Fruit fly (Drosophila melanogaster) whole organism, prepupa: ENCODE results near the gene Regnase-1.
A peak's percentile ranks its signal among the peaks of the same experiment; 100 is the strongest.

Source experiments
- Blimp-1 ChIP-seq: fragments of 200-800 bp; sonication (Bioruptor generic); optimal IDR thresholded peaks from 3 replicates; lab custom pipeline; 2017; ENCODE audit warnings: missing biosample characterization, missing genetic modification characterization, mild to moderate bottlenecking, moderate library complexity, missing genetic modification reagents
- CG10631 ChIP-seq: fragments of 200-800 bp; sonication (Bioruptor generic); optimal IDR thresholded peaks from 2 replicates; lab custom pipeline; 2016; ENCODE audit warnings: missing biosample characterization, missing genetic modification characterization
- CG10669 ChIP-seq: fragments of 200-800 bp; sonication (Bioruptor generic); optimal IDR thresholded peaks from 3 replicates; lab custom pipeline; 2018; ENCODE audit warnings: missing biosample characterization, mild to moderate bottlenecking, missing genetic modification characterization, moderate library complexity
- CG1621 ChIP-seq: fragments of 200-800 bp; sonication (Bioruptor generic); optimal IDR thresholded peaks from 3 replicates; lab custom pipeline; 2018; ENCODE audit warnings: missing biosample characterization, mild to moderate bottlenecking, missing genetic modification characterization
- CG3032 ChIP-seq: fragments of 200-800 bp; optimal IDR thresholded peaks from 2 replicates; lab custom pipeline; 2019; ENCODE audit warnings: missing biosample characterization, mild to moderate bottlenecking, missing genetic modification characterization, moderate library complexity
- CG32006 ChIP-seq: fragments of 200-800 bp; sonication (Bioruptor generic); optimal IDR thresholded peaks from 3 replicates; lab custom pipeline; 2017; ENCODE audit warnings: missing biosample characterization, mild to moderate bottlenecking, missing genetic modification characterization
- CG34406 ChIP-seq: fragments of 200-800 bp; sonication (Bioruptor generic); optimal IDR thresholded peaks from 3 replicates; lab custom pipeline; 2016; ENCODE audit warnings: missing biosample characterization, missing genetic modification characterization
- CG3919 ChIP-seq: fragments of 200-800 bp; sonication (Bioruptor generic); optimal IDR thresholded peaks from 3 replicates; lab custom pipeline; 2016; ENCODE audit warnings: missing biosample characterization, missing genetic modification characterization
- CG6163 ChIP-seq: fragments of 200-800 bp; sonication (Bioruptor generic); IDR thresholded peaks from 3 replicates; pipeline ENCODE4 v1.3.6; 2022; ENCODE audit warnings: missing biosample characterization, missing genetic modification characterization
- CG6808 ChIP-seq: fragments of 200-800 bp; sonication (Bioruptor generic); optimal IDR thresholded peaks from 3 replicates; lab custom pipeline; 2017; ENCODE audit warnings: missing biosample characterization, missing genetic modification characterization, mild to moderate bottlenecking, moderate library complexity, missing genetic modification reagents
- CG6854 ChIP-seq: fragments of 200-800 bp; sonication (Bioruptor generic); optimal IDR thresholded peaks from 2 replicates; lab custom pipeline; 2017; ENCODE audit warnings: missing biosample characterization, mild to moderate bottlenecking, missing genetic modification characterization
- CG8119 ChIP-seq: fragments of 200-800 bp; sonication (Bioruptor generic); IDR thresholded peaks from 3 replicates; pipeline ENCODE4 v1.3.6; 2022; ENCODE audit warnings: missing biosample characterization, missing genetic modification characterization
- CG8319 ChIP-seq: fragments of 200-800 bp; sonication (Bioruptor generic); optimal IDR thresholded peaks from 3 replicates; lab custom pipeline; 2016; ENCODE audit warnings: missing biosample characterization, missing genetic modification characterization
- CG8632 ChIP-seq: fragments of 200-800 bp; sonication (Bioruptor generic); optimal IDR thresholded peaks from 3 replicates; lab custom pipeline; 2016; ENCODE audit warnings: missing biosample characterization, missing genetic modification characterization
- CG9139 ChIP-seq: fragments of 200-800 bp; sonication (Bioruptor generic); optimal IDR thresholded peaks from 3 replicates; lab custom pipeline; 2017; ENCODE audit warnings: missing biosample characterization, mild to moderate bottlenecking, missing genetic modification characterization
- Eip75B ChIP-seq: fragments of 200-800 bp; sonication (Bioruptor generic); optimal IDR thresholded peaks from 3 replicates; lab custom pipeline; 2016; ENCODE audit warnings: missing biosample characterization, missing genetic modification characterization
- Eip78C ChIP-seq: fragments of 200-800 bp; sonication (Bioruptor generic); peaks from one replicate; lab custom pipeline; 2016; ENCODE audit warnings: missing biosample characterization, missing genetic modification characterization
- Eip93F ChIP-seq: fragments of 200-800 bp; sonication (Bioruptor generic); optimal IDR thresholded peaks from 2 replicates; lab custom pipeline; 2016; ENCODE audit warnings: missing biosample characterization, mild to moderate bottlenecking, missing genetic modification characterization
- Ets96B ChIP-seq: fragments of 200-800 bp; optimal IDR thresholded peaks from 2 replicates; lab custom pipeline; 2019; ENCODE audit warnings: missing biosample characterization, mild to moderate bottlenecking, missing genetic modification characterization, moderate library complexity
- Gug ChIP-seq: fragments of 200-800 bp; sonication (Bioruptor generic); IDR thresholded peaks from 2 replicates; pipeline ENCODE4 v1.3.6; 2022; ENCODE audit warnings: missing biosample characterization, missing genetic modification characterization
- Hr38 ChIP-seq: sonication (Bioruptor generic); optimal IDR thresholded peaks from 2 replicates; lab custom pipeline; 2016; ENCODE audit warnings: missing biosample characterization, missing genetic modification characterization
- Hr39 ChIP-seq: fragments of 200-800 bp; sonication (Bioruptor generic); optimal IDR thresholded peaks from 2 replicates; lab custom pipeline; 2016; ENCODE audit warnings: missing biosample characterization, missing genetic modification characterization
- Lpt ChIP-seq: fragments of 200-800 bp; sonication (Bioruptor generic); optimal IDR thresholded peaks from 3 replicates; lab custom pipeline; 2016; ENCODE audit warnings: missing biosample characterization, missing genetic modification characterization
- OdsH ChIP-seq: fragments of 200-800 bp; sonication (Bioruptor generic); optimal IDR thresholded peaks from 3 replicates; lab custom pipeline; 2016; ENCODE audit warnings: missing biosample characterization, missing genetic modification characterization
- Smox ChIP-seq: fragments of 200-800 bp; sonication (Bioruptor generic); optimal IDR thresholded peaks from 3 replicates; lab custom pipeline; 2016; ENCODE audit warnings: missing biosample characterization, missing genetic modification characterization
- Sox15 ChIP-seq: fragments of 200-800 bp; sonication (Bioruptor generic); optimal IDR thresholded peaks from 3 replicates; lab custom pipeline; 2016; ENCODE audit warnings: missing biosample characterization, missing genetic modification characterization
- achi ChIP-seq: fragments of 200-800 bp; sonication (Bioruptor generic); optimal IDR thresholded peaks from 3 replicates; lab custom pipeline; 2016; ENCODE audit warnings: missing biosample characterization, missing genetic modification characterization
- acj6 ChIP-seq: fragments of 200-800 bp; sonication (Bioruptor generic); optimal IDR thresholded peaks from 3 replicates; lab custom pipeline; 2016; ENCODE audit warnings: missing biosample characterization, missing genetic modification characterization
- cyc ChIP-seq: fragments of 200-800 bp; sonication (Bioruptor generic); optimal IDR thresholded peaks from 3 replicates; lab custom pipeline; 2016; ENCODE audit warnings: missing biosample characterization, missing genetic modification characterization
- dac ChIP-seq: fragments of 200-800 bp; sonication (Bioruptor generic); optimal IDR thresholded peaks from 2 replicates; lab custom pipeline; 2017; ENCODE audit warnings: missing biosample characterization, mild to moderate bottlenecking, missing genetic modification characterization
- dsx ChIP-seq: fragments of 200-800 bp; optimal IDR thresholded peaks from 3 replicates; lab custom pipeline; 2019; ENCODE audit warnings: missing biosample characterization, mild to moderate bottlenecking, missing genetic modification characterization, moderate library complexity; ENCODE audit not compliant: poor library complexity, severe bottlenecking
- eg ChIP-seq: fragments of 200-800 bp; sonication (Bioruptor generic); IDR thresholded peaks from 3 replicates; pipeline ENCODE4 v1.3.6; 2022; ENCODE audit warnings: missing biosample characterization, missing genetic modification characterization
- esn ChIP-seq: fragments of 200-800 bp; sonication (Bioruptor generic); optimal IDR thresholded peaks from 2 replicates; lab custom pipeline; 2016; ENCODE audit warnings: missing biosample characterization, mild to moderate bottlenecking, missing genetic modification characterization, moderate library complexity
- fd59A ChIP-seq: fragments of 200-800 bp; sonication (Bioruptor generic); optimal IDR thresholded peaks from 2 replicates; lab custom pipeline; 2017; ENCODE audit warnings: missing biosample characterization, mild to moderate bottlenecking, missing genetic modification characterization, missing genetic modification reagents
- fd85E ChIP-seq: fragments of 200-800 bp; sonication (Bioruptor generic); optimal IDR thresholded peaks from 3 replicates; lab custom pipeline; 2016; ENCODE audit warnings: missing biosample characterization, missing genetic modification characterization
- fkh ChIP-seq: fragments of 200-800 bp; sonication (Bioruptor generic); optimal IDR thresholded peaks from 3 replicates; lab custom pipeline; 2017; ENCODE audit warnings: missing biosample characterization, mild to moderate bottlenecking, missing genetic modification characterization, moderate library complexity
- lz ChIP-seq: fragments of 200-800 bp; sonication (Bioruptor generic); optimal IDR thresholded peaks from 3 replicates; lab custom pipeline; 2016; ENCODE audit warnings: missing biosample characterization, missing genetic modification characterization
- pdm3 ChIP-seq: fragments of 200-800 bp; sonication (Bioruptor generic); optimal IDR thresholded peaks from 3 replicates; lab custom pipeline; 2016; ENCODE audit warnings: missing biosample characterization, missing genetic modification characterization
- salr ChIP-seq, 2 experiments: fragments of 200-800 bp; sonication (Bioruptor generic); optimal IDR thresholded peaks; 3 replicates each; lab custom pipeline; 2016 to 2018; ENCODE audit warnings: missing biosample characterization in 2 of 2, missing genetic modification characterization in 2 of 2, mild to moderate bottlenecking in 1 of 2
- spab ChIP-seq: fragments of 200-800 bp; sonication (Bioruptor generic); optimal IDR thresholded peaks from 2 replicates; lab custom pipeline; 2017; ENCODE audit warnings: missing biosample characterization, mild to moderate bottlenecking, missing genetic modification characterization, missing genetic modification reagents
- ss ChIP-seq, 2 experiments: fragments of 200-800 bp; sonication (Bioruptor generic); optimal IDR thresholded peaks; 2 replicates in 1 of 2; 3 replicates in 1 of 2; lab custom pipeline; 2017 to 2018; ENCODE audit warnings: mild to moderate bottlenecking in 2 of 2, missing biosample characterization in 2 of 2, missing genetic modification characterization in 2 of 2, moderate library complexity in 1 of 2
- svp ChIP-seq: fragments of 200-800 bp; sonication (Bioruptor generic); peaks from one replicate; lab custom pipeline; 2016; ENCODE audit warnings: missing biosample characterization, missing genetic modification characterization
- vri ChIP-seq: fragments of 200-800 bp; sonication (Bioruptor generic); optimal IDR thresholded peaks from 3 replicates; lab custom pipeline; 2016; ENCODE audit warnings: missing biosample characterization, mild to moderate bottlenecking, missing genetic modification characterization

Gene Regnase-1

dm6 chr3R:20031043-20031763 is 4.7 kb downstream of the Regnase-1 start, which contains the start of gene trem (continued):
- TF ChIP-seq CG9139 (GFP tag; lab: Kevin White, UChicago) (no peak), CG32006 (GFP tag; lab: Kevin White, UChicago) (peak; percentile 88), CG3919 (GFP tag; lab: Kevin White, UChicago) (no peak), CG3032 (peak; percentile 79), dsx (GFP tag; lab: Kevin White, UChicago) (no peak), cyc (peak; percentile 63), Blimp-1 (GFP tag; lab: Kevin White, UChicago) (peak; percentile 41), esn (GFP tag; lab: Kevin White, UChicago) (peak; percentile 81), Hr39 (GFP tag; lab: Kevin White, UChicago) (peak; percentile 77), CG10631 (peak; percentile 88), salr (GFP tag; optimal IDR thresholded peaks at IDR 0.05; lab: Kevin White, UChicago) (peak; percentile 29 to 89), dac (GFP tag; lab: Kevin White, UChicago) (peak; percentile 49)

- TF ChIP-seq Gug (GFP tag; lab: Robert Waterston, UW) = no peak
- TF ChIP-seq acj6 (GFP tag; lab: Kevin White, UChicago) = no peak
- peak; percentile 97 for TF ChIP-seq fkh (GFP tag; lab: Kevin White, UChicago)
- TF ChIP-seq cyc = no peak
- TF ChIP-seq Hr38 (GFP tag; lab: Kevin White, UChicago) = no peak
- no peak for TF ChIP-seq CG6808 (GFP tag; lab: Kevin White, UChicago)
- no peak for TF ChIP-seq CG8632
These were observed 8.0 kb downstream of the Regnase-1 start, which contains the start of the genes CG4424 and CG4854 for dm6 chr3R:20027841-20028240. CG4424 (minus strand) TSS chr3R:20028040. CG4854 (plus strand) TSS chr3R:20028058.

DNA sequence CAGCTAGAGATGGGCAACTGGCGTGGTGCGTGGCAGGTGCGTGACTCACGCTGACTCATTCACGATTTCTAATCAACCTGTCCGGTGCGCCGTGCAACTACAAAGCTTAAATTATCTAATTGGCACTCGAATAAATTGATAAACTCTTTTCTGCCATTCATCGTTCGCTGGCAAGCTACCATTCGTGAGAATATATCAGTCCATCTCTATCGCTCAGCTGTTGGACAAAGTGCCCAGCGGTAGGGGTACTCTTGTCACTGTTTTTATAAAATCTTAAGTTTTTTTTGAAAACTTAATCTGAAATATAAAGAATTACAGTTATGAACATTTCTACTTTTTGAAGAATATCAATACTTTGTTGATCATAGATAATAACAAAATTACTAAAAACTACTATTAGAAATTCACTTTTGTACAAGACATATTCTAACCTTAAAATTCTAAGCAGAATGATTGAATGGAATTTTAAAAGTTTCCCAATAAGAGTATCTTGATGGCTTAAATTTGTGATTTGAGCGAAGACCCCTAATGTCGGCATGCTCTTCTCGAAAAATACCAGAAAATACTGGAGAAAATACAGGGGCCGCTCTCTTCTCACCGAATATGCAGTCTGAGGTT is 14.6 kb downstream of the Regnase-1 start, which contains the start of the genes PIG-L and psidin:
PIG-L (minus strand) TSS at position 187 of the 618 bp plus-strand sequence.
psidin (plus strand) TSS at position 553 of the 618 bp plus-strand sequence.
- TF ChIP-seq Gug (GFP tag; lab: Robert Waterston, UW) (peak; percentile 81), Blimp-1 (GFP tag; lab: Kevin White, UChicago) (peak; percentile 12), CG6854 (GFP tag; lab: Kevin White, UChicago) (no peak), Lpt (GFP tag; lab: Kevin White, UChicago) (peak; percentile 52), Hr39 (GFP tag; lab: Kevin White, UChicago) (peak; percentile 85), eg (GFP tag; lab: Robert Waterston, UW) (peak; percentile 84), acj6 (GFP tag; lab: Kevin White, UChicago) (peak; percentile 86), CG6163 (GFP tag; lab: Robert Waterston, UW) (peak; percentile 57; the same call in 2 of the 3 replicates), pdm3 (GFP tag; lab: Kevin White, UChicago) (peak; percentile 90), CG8119 (peak; percentile 88), dac (GFP tag; lab: Kevin White, UChicago) (peak; percentile 59), ss (GFP tag; optimal IDR thresholded peaks at IDR 0.05; lab: Kevin White, UChicago) (no peak), CG1621 (tag; lab: Kevin White, UChicago) (no peak), Eip78C (GFP tag; lab: Kevin White, UChicago) (peak; percentile 96), cyc (peak; percentile 64), vri (GFP tag; lab: Kevin White, UChicago) (no peak), lz (GFP tag; lab: Kevin White, UChicago) (peak; percentile 84), spab (GFP tag; lab: Kevin White, UChicago) (no peak), CG8319 (peak; percentile 12), CG10669 (no peak), CG34406 (GFP tag; lab: Kevin White, UChicago) (peak; percentile 87), salr (GFP tag; optimal IDR thresholded peaks at IDR 0.05; lab: Kevin White, UChicago) (peak; percentile 45 to 87), esn (GFP tag; lab: Kevin White, UChicago) (peak; percentile 89), achi (GFP tag; lab: Kevin White, UChicago) (peak; percentile 84), CG3919 (GFP tag; lab: Kevin White, UChicago) (no peak), fd85E (GFP tag; lab: Kevin White, UChicago) (peak; percentile 6), CG9139 (GFP tag; lab: Kevin White, UChicago) (no peak), Sox15 (GFP tag; lab: Kevin White, UChicago) (peak; percentile 83), Ets96B (tag; lab: Kevin White, UChicago) (peak; percentile 84), OdsH (GFP tag; lab: Kevin White, UChicago) (peak; percentile 87), fd59A (GFP tag; lab: Kevin White, UChicago) (peak; percentile 79), Smox (peak; percentile 89), CG10631 (peak; percentile 85), Eip93F (no peak), svp (GFP tag; lab: Kevin White, UChicago) (no peak), Eip75B (GFP tag; lab: Kevin White, UChicago) (no peak)
